Fruit fly (Drosophila melanogaster): ENCODE measurements around the gene CG11563.

The CG11563 gene

DNA sequence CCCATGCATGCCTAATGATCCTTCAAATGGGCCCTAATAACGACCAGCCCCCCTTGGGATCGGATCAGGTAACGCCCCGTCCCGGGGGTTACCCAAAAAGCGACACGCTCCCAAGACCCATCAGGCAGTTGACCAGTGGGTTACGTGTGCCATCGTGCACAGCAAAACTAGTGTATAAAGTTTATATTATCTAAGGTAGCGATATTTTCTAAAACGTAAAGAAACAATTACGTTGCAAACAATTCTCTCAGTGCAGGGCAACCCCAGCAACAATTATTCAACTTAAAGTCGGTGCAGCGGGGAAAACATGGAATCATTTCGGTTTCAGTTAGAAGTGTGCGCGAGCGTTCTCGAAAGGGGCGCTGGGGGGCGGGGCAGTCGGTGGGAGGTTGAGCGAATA, 24.2 kb upstream of the CG11563 start (continued):
- no peak for TF ChIP-seq Fer3 (tag; optimal IDR thresholded peaks at IDR 0.05)
- no peak for TF ChIP-seq CG3838 (GFP tag; optimal IDR thresholded peaks at IDR 0.05)
- TF ChIP-seq Hand (GFP tag; optimal IDR thresholded peaks at IDR 0.05): no peak
- TF ChIP-seq pho (GFP tag; optimal IDR thresholded peaks at IDR 0.05): no peak
- TF ChIP-seq bab2 (GFP tag; optimal IDR thresholded peaks at IDR 0.05): no peak
- no peak for TF ChIP-seq Hr51 (GFP tag; optimal IDR thresholded peaks at IDR 0.05)
- TF ChIP-seq CG4730 (GFP tag; IDR thresholded peaks at IDR 0.05): no peak
- no peak for TF ChIP-seq CG16815 (GFP tag; optimal IDR thresholded peaks at IDR 0.05)
- TF ChIP-seq CrebB (tag; optimal IDR thresholded peaks at IDR 0.05): no peak
- no peak for TF ChIP-seq wek (GFP tag; optimal IDR thresholded peaks at IDR 0.05)
- no peak for TF ChIP-seq disco-r (GFP tag; optimal IDR thresholded peaks at IDR 0.05)
- no peak for TF ChIP-seq CG31388 (GFP tag; optimal IDR thresholded peaks at IDR 0.05)
- no peak for TF ChIP-seq mirr (GFP tag; optimal IDR thresholded peaks at IDR 0.05)
- no peak for TF ChIP-seq ham (GFP tag; IDR thresholded peaks at IDR 0.05)
- TF ChIP-seq CTCF (GFP tag; optimal IDR thresholded peaks at IDR 0.05): no peak
- TF ChIP-seq Mrtf (GFP tag; IDR thresholded peaks at IDR 0.05): no peak
- TF ChIP-seq GATAe (GFP tag; conservative IDR thresholded peaks at IDR 0.05): no peak
- no peak for TF ChIP-seq vfl (GFP tag; optimal IDR thresholded peaks at IDR 0.05)
- no peak for TF ChIP-seq CG32767 (GFP tag; IDR thresholded peaks at IDR 0.05)
- TF ChIP-seq CG7372 (GFP tag; IDR thresholded peaks at IDR 0.05): no peak
- no peak for TF ChIP-seq CG7745 (tag; optimal IDR thresholded peaks at IDR 0.05)
- no peak for TF ChIP-seq CG10431 (GFP tag; optimal IDR thresholded peaks at IDR 0.05)
- TF ChIP-seq pzg (GFP tag; optimal IDR thresholded peaks at IDR 0.05): no peak
- no peak for TF ChIP-seq Doc3 (GFP tag; IDR thresholded peaks at IDR 0.05; ENCODE audit: partially characterized antibody)
- peak; percentile 45 for TF ChIP-seq CG11504 (tag; optimal IDR thresholded peaks at IDR 0.05)
- no peak for TF ChIP-seq schlank (tag; optimal IDR thresholded peaks at IDR 0.05)
- TF ChIP-seq CG33213 (GFP tag; optimal IDR thresholded peaks at IDR 0.05): no peak
- TF ChIP-seq croc (GFP tag; conservative IDR thresholded peaks at IDR 0.05): no peak
- TF ChIP-seq psq (GFP tag; optimal IDR thresholded peaks at IDR 0.05): no peak
- TF ChIP-seq Dad (GFP tag; optimal IDR thresholded peaks at IDR 0.05): no peak
- no peak for TF ChIP-seq Nf-YB (GFP tag; optimal IDR thresholded peaks at IDR 0.05)
- peak; percentile 36; the same call in 1 of the 3 replicates for TF ChIP-seq H15 (GFP tag; IDR thresholded peaks at IDR 0.05)
- peak; percentile 84 for TF ChIP-seq sens (GFP tag)
- no peak for TF ChIP-seq cad (GFP tag; optimal IDR thresholded peaks at IDR 0.05)
- TF ChIP-seq CG18599 (GFP tag; optimal IDR thresholded peaks at IDR 0.05): no peak

DNA sequence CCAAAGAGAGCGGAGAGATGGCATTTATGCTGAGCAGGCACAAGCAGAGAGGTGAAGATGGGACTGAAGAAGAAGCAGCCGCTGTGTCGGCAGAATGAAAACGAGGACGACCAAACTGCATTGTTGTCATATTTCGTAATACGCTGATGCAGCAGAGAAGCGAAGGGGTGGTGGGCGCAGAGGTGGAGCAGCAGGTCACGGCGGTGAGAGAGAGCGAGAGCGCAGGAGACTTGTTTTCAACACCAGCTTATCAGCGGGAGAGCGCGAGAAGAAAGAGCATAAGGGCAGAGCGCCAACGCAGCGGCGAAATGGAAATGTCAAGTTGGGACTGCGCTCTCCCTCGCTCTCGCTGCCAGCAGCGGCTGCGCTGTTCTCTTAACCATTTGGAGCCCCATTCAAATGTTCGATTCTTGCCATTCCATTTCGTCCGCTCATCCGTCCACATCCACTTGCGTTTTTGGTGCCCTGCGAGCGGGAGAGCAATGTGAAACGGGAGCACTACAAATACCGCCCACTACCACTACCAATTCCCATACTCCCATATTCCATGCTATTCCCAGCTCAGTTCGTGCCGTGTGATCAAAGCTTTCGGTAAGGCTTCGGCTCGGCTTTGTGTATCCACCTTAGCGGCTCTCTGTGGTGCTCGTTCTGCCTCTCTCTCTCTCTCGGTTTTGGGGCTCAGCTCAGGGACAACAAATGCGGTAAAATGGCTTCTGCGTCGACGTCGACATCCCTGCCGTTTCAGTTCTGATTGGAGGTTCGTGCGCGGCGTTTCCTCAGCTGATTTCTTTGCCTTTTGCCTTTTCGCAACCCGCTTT, 23.3 kb upstream of the CG11563 start, which contains the start of gene ttk:
Gene ttk (plus strand): TSS at position 562 of the 818 bp plus-strand sequence.
- TF ChIP-seq fd64A (GFP tag; optimal IDR thresholded peaks at IDR 0.05) (peak; percentile 13), so (GFP tag; IDR thresholded peaks at IDR 0.05) (0 out of 3 replicates have a peak, but pooled peaks have one; percentile 50), Atf3 (GFP tag; optimal IDR thresholded peaks at IDR 0.05) (no peak), CG18599 (GFP tag; optimal IDR thresholded peaks at IDR 0.05) (no peak), vvl (GFP tag; IDR thresholded peaks at IDR 0.05) (peak; percentile 35; the same call in 1 of the 2 replicates), CG3726 (GFP tag; IDR thresholded peaks at IDR 0.05) (no peak), oc (tag; optimal IDR thresholded peaks at IDR 0.05) (no peak), CG12942 (GFP tag; optimal IDR thresholded peaks at IDR 0.05) (no peak), shn (GFP tag; optimal IDR thresholded peaks at IDR 0.05) (no peak), seq (GFP tag; IDR thresholded peaks at IDR 0.05) (peak; percentile 36; the same call in 1 of the 2 replicates), CG15479 (GFP tag; optimal IDR thresholded peaks at IDR 0.05) (peak; percentile 23), sens (GFP tag) (peak; percentile 87), ara (GFP tag; IDR thresholded peaks at IDR 0.05) (peak; percentile 13; the same call in 1 of the 2 replicates), chm (GFP tag; IDR thresholded peaks at IDR 0.05) (0 out of 2 replicates have a peak, but pooled peaks have one; percentile 50), cg (GFP tag; optimal IDR thresholded peaks at IDR 0.05) (peak; percentile 45), salm (tag; optimal IDR thresholded peaks at IDR 0.05) (peak; percentile 15), sna (GFP tag; IDR thresholded peaks at IDR 0.05; ENCODE audit: partially characterized antibody) (peak; percentile 57; the same call in 1 of the 2 replicates), sd (tag; optimal IDR thresholded peaks at IDR 0.05) (peak; percentile 81), Hr3 (GFP tag; optimal IDR thresholded peaks at IDR 0.05) (no peak)
